Worm (Caenorhabditis elegans): Measurements from ENCODE around the gene C28G1.10.

C28G1.10 gene

ce11 chrX:8810908-8811307 is 36.0 kb upstream of the C28G1.10 start, which contains the start of gene R04E5.9 (continued):
- TF ChIP-seq hlh-30 (tag; optimal IDR thresholded peaks at IDR 0.05; ENCODE audit: insufficient read depth) (peak; percentile 98), nhr-41 (GFP tag; IDR thresholded peaks at IDR 0.05) (peak; percentile 66; the same call in 1 of the 2 replicates), spr-1 (tag; optimal IDR thresholded peaks at IDR 0.05) (peak; percentile 23), set-16 (GFP tag; IDR thresholded peaks at IDR 0.05) (peak; percentile 70), cey-2 (tag; optimal IDR thresholded peaks at IDR 0.05; ENCODE audit: borderline replicate concordance, insufficient read depth) (no peak), lin-38 (GFP tag; IDR thresholded peaks at IDR 0.05) (peak; percentile 57; the same call in 1 of the 2 replicates), mep-1 (tag; optimal IDR thresholded peaks at IDR 0.05) (peak; percentile 94), ceh-44 (GFP tag; IDR thresholded peaks at IDR 0.05) (no peak), nhr-11 (tag; optimal IDR thresholded peaks at IDR 0.05) (peak; percentile 92), ctbp-1 (GFP tag; IDR thresholded peaks at IDR 0.05) (peak; percentile 80), daf-16 (GFP tag; optimal IDR thresholded peaks at IDR 0.05) (peak; percentile 7 to 46), daf-16 (tag; optimal IDR thresholded peaks at IDR 0.05) (peak; percentile 85), Y48G9A.11 (GFP tag; IDR thresholded peaks at IDR 0.05) (no peak), aly-2 (tag; optimal IDR thresholded peaks at IDR 0.05) (no peak), dpl-1 (GFP tag; optimal IDR thresholded peaks at IDR 0.05) (peak; percentile 49), egl-43 (GFP tag; IDR thresholded peaks at IDR 0.05) (peak; percentile 85), aha-1 (tag) (peak; percentile 100), Y75B8A.6 (GFP tag; IDR thresholded peaks at IDR 0.05) (no peak), nhr-237 (tag; optimal IDR thresholded peaks at IDR 0.05) (no peak), daf-19 (GFP tag; conservative IDR thresholded peaks at IDR 0.05) (no peak), mdt-29 (GFP tag; IDR thresholded peaks at IDR 0.05) (no peak), snpc-1.2 (GFP tag; IDR thresholded peaks at IDR 0.05) (no peak), nhr-42 (GFP tag; IDR thresholded peaks at IDR 0.05) (peak; percentile 47; the same call in 1 of the 2 replicates), mxl-3 (GFP tag; optimal IDR thresholded peaks at IDR 0.05) (peak; percentile 98), unc-62 (GFP tag; optimal IDR thresholded peaks at IDR 0.05 in 1 of 2) (peak in 1 of 2 experiments; percentile 99), unc-62 (tag; optimal IDR thresholded peaks at IDR 0.05) (no peak), tra-1 (GFP tag; IDR thresholded peaks at IDR 0.05) (peak; percentile 89), F37D6.2 (tag; optimal IDR thresholded peaks at IDR 0.05) (peak; percentile 84), pha-4 (GFP tag; IDR thresholded peaks at IDR 0.05) (peak; percentile 58; the same call in 1 of the 2 replicates), pha-4 (tag; optimal IDR thresholded peaks at IDR 0.05) (peak; percentile 33), F49E8.2 (tag; optimal IDR thresholded peaks at IDR 0.05; ENCODE audit: borderline replicate concordance) (no peak), nhr-77 (tag; optimal IDR thresholded peaks at IDR 0.05) (peak; percentile 93), F26F4.8 (GFP tag; conservative IDR thresholded peaks at IDR 0.05) (no peak), dmd-8 (GFP tag; IDR thresholded peaks at IDR 0.05) (no peak), nhr-111 (GFP tag; optimal IDR thresholded peaks at IDR 0.05) (no peak), hlh-11 (tag; optimal IDR thresholded peaks at IDR 0.05) (peak; percentile 96), dmd-6 (GFP tag; IDR thresholded peaks at IDR 0.05) (peak; percentile 95), hmg-1.1 (GFP tag; IDR thresholded peaks at IDR 0.05) (peak; percentile 89), nhr-10 (tag; optimal IDR thresholded peaks at IDR 0.05) (peak; percentile 21), unc-39 (tag; optimal IDR thresholded peaks at IDR 0.05) (no peak), T26A8.4 (GFP tag; IDR thresholded peaks at IDR 0.05) (peak; percentile 78), ces-1 (GFP tag; optimal IDR thresholded peaks at IDR 0.05) (no peak)

DNA sequence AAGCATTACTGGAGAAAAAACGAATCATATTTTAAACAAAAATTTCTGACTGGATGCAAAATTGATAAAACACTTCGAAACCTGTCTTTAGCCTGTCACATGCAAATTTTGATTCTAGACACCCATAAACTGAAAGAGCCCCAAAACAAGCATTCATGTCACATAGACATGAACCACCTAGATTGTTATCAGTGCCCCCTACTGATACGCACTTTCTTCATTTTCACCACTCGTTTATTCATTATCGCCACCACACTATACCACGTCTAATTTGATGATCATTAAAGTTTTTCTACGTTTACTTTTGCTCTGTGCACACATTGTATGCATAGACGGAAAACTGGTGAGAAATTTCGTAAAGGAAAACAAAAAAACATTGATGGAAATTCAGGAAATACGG is 35.0 kb upstream of the C28G1.10 start, which contains the start of gene cnnm-2:
TSS of gene cnnm-2 (plus strand) at position 190 of the 400 bp plus-strand sequence.
- TF ChIP-seq zip-2 (tag; optimal IDR thresholded peaks at IDR 0.05) (no peak), ceh-28 (tag; optimal IDR thresholded peaks at IDR 0.05) (no peak), ztf-7 (tag; optimal IDR thresholded peaks at IDR 0.05) (no peak), fkh-10 (GFP tag; optimal IDR thresholded peaks at IDR 0.05) (no peak), lim-7 (GFP tag; IDR thresholded peaks at IDR 0.05) (no peak), set-16 (GFP tag; IDR thresholded peaks at IDR 0.05) (no peak), nhr-48 (tag; optimal IDR thresholded peaks at IDR 0.05) (peak; percentile 44), nhr-11 (tag; optimal IDR thresholded peaks at IDR 0.05) (no peak), tra-1 (GFP tag; IDR thresholded peaks at IDR 0.05) (peak; percentile 68; the same call in 1 of the 2 replicates), ctbp-1 (GFP tag; IDR thresholded peaks at IDR 0.05) (no peak), lin-39 (tag; optimal IDR thresholded peaks at IDR 0.05) (no peak), mes-2 (tag; optimal IDR thresholded peaks at IDR 0.05; ENCODE audit: poor library complexity, severe bottlenecking) (peak; percentile 33), zip-11 (GFP tag; IDR thresholded peaks at IDR 0.05) (no peak), nhr-77 (tag; optimal IDR thresholded peaks at IDR 0.05) (no peak), T20F7.1 (GFP tag; optimal IDR thresholded peaks at IDR 0.05) (no peak), dve-1 (tag; optimal IDR thresholded peaks at IDR 0.05; ENCODE audit: insufficient read depth) (peak; percentile 78), dmd-6 (GFP tag; IDR thresholded peaks at IDR 0.05) (peak; percentile 75)

Measured in whole organism, L4 larva.